Fruit fly (Drosophila melanogaster) whole organism, embryonic: Measurements from ENCODE around the gene CG31207.

ENCODE experiments used
- Adf1 ChIP-seq: fragments of 200-800 bp; sonication (Bioruptor generic); IDR thresholded peaks from 2 replicates; pipeline ENCODE4 v1.3.6; 2022; ENCODE audit warnings: missing biosample characterization, missing genetic modification characterization
- Awh ChIP-seq: fragments of 200-800 bp; sonication (Bioruptor generic); IDR thresholded peaks from 2 replicates; pipeline ENCODE4, ENCODE4 v1.3.6; 2022; ENCODE audit warnings: missing biosample characterization, missing genetic modification characterization
- BEAF-32 ChIP-seq: fragments of 200-800 bp; sonication (Bioruptor generic); optimal IDR thresholded peaks from 3 replicates; lab custom pipeline; 2017; ENCODE audit warnings: missing biosample characterization, missing genetic modification characterization, mild to moderate bottlenecking, moderate library complexity, missing genetic modification reagents
- Blimp-1 ChIP-seq: fragments of 200-800 bp; sonication (Bioruptor generic); optimal IDR thresholded peaks from 3 replicates; lab custom pipeline; 2018; ENCODE audit warnings: missing biosample characterization, missing genetic modification characterization, mild to moderate bottlenecking, moderate library complexity, missing genetic modification reagents
- CG10431 ChIP-seq: fragments of 200-800 bp; sonication (Bioruptor generic); optimal IDR thresholded peaks from 3 replicates; lab custom pipeline; 2018; ENCODE audit warnings: missing biosample characterization, mild to moderate bottlenecking, missing genetic modification characterization
- CG10462 ChIP-seq: fragments of 200-800 bp; sonication (Bioruptor generic); optimal IDR thresholded peaks from 2 replicates; lab custom pipeline; 2016; ENCODE audit warnings: missing biosample characterization, missing genetic modification characterization
- CG11398 ChIP-seq: fragments of 200-800 bp; sonication (Bioruptor generic); optimal IDR thresholded peaks from 2 replicates; lab custom pipeline; 2016; ENCODE audit warnings: missing biosample characterization, missing genetic modification characterization
- CG12236 ChIP-seq: fragments of 200-800 bp; sonication (Bioruptor generic); optimal IDR thresholded peaks from 2 replicates; lab custom pipeline; 2016; ENCODE audit warnings: missing biosample characterization, missing genetic modification characterization
- CG17612 ChIP-seq: fragments of 200-800 bp; sonication (Bioruptor generic); IDR thresholded peaks from 2 replicates; pipeline ENCODE4 v1.3.6; 2022; ENCODE audit warnings: missing biosample characterization, missing genetic modification characterization
- CG2120 ChIP-seq: fragments of 200-800 bp; sonication (Bioruptor generic); optimal IDR thresholded peaks from 3 replicates; lab custom pipeline; 2016; ENCODE audit warnings: missing biosample characterization, missing genetic modification characterization
- CG2875 ChIP-seq: fragments of 200-800 bp; sonication (Bioruptor generic); optimal IDR thresholded peaks from 2 replicates; lab custom pipeline; 2017; ENCODE audit warnings: missing biosample characterization, mild to moderate bottlenecking, missing genetic modification characterization, missing genetic modification reagents
- CG30431 ChIP-seq: fragments of 200-800 bp; sonication (Bioruptor generic); optimal IDR thresholded peaks from 2 replicates; lab custom pipeline; 2017; ENCODE audit warnings: missing biosample characterization, missing genetic modification characterization
- CG32767 ChIP-seq: fragments of 200-800 bp; sonication (Bioruptor generic); IDR thresholded peaks from 2 replicates; pipeline ENCODE4 v1.3.6; 2022; ENCODE audit warnings: missing biosample characterization, missing genetic modification characterization
- CG33213 ChIP-seq: fragments of 200-800 bp; sonication (Bioruptor generic); optimal IDR thresholded peaks from 3 replicates; lab custom pipeline; 2016; ENCODE audit warnings: missing biosample characterization, missing genetic modification characterization
- CG3407 ChIP-seq: fragments of 200-800 bp; sonication (Bioruptor generic); optimal IDR thresholded peaks from 2 replicates; lab custom pipeline; 2018; ENCODE audit warnings: missing biosample characterization, mild to moderate bottlenecking, missing genetic modification characterization
- CG42726 ChIP-seq: fragments of 200-800 bp; sonication (Bioruptor generic); IDR thresholded peaks from 2 replicates; pipeline ENCODE4 v1.3.6; 2022; ENCODE audit warnings: missing biosample characterization, missing genetic modification characterization; ENCODE audit not compliant: partially characterized antibody
- CG43689 ChIP-seq: fragments of 200-800 bp; sonication (Bioruptor generic); IDR thresholded peaks from 2 replicates; pipeline ENCODE4 v1.3.6; 2022; ENCODE audit warnings: missing biosample characterization, missing genetic modification characterization
- CG4854 ChIP-seq: fragments of 200-800 bp; sonication (Bioruptor generic); optimal IDR thresholded peaks from 2 replicates; lab custom pipeline; 2016; ENCODE audit warnings: missing biosample characterization, missing genetic modification characterization, inconsistent platforms
- CG6654 ChIP-seq: fragments of 200-800 bp; sonication (Bioruptor generic); optimal IDR thresholded peaks from 2 replicates; lab custom pipeline; 2017; ENCODE audit warnings: missing biosample characterization, mild to moderate bottlenecking, missing genetic modification characterization
- CG6683 ChIP-seq: fragments of 200-800 bp; sonication (Bioruptor generic); optimal IDR thresholded peaks from 2 replicates; lab custom pipeline; 2017; ENCODE audit warnings: missing biosample characterization, mild to moderate bottlenecking, missing genetic modification characterization, missing genetic modification reagents
- CG6765 ChIP-seq: fragments of 200-800 bp; sonication (Bioruptor generic); optimal IDR thresholded peaks from 3 replicates; lab custom pipeline; 2017; ENCODE audit warnings: missing biosample characterization, mild to moderate bottlenecking, missing genetic modification characterization
- CG8478 ChIP-seq: fragments of >200 bp; optimal IDR thresholded peaks from 2 replicates; lab custom pipeline; 2018
- CG8765 ChIP-seq: fragments of 200-800 bp; sonication (Bioruptor generic); IDR thresholded peaks from 2 replicates; pipeline ENCODE4 v1.3.6; 2022; ENCODE audit warnings: missing biosample characterization, missing genetic modification characterization
- CG9797 ChIP-seq: fragments of 200-800 bp; sonication (Bioruptor generic); optimal IDR thresholded peaks from 3 replicates; lab custom pipeline; 2018; ENCODE audit warnings: missing biosample characterization, mild to moderate bottlenecking, missing genetic modification characterization
- Doc3 ChIP-seq: fragments of 200-800 bp; sonication (Bioruptor generic); IDR thresholded peaks from 3 replicates; pipeline ENCODE4 v1.3.6; 2022; ENCODE audit warnings: missing biosample characterization, missing genetic modification characterization; ENCODE audit not compliant: partially characterized antibody
- H2.0 ChIP-seq: fragments of 200-800 bp; sonication (Bioruptor generic); IDR thresholded peaks from 2 replicates; pipeline ENCODE4 v1.3.6; 2022; ENCODE audit warnings: missing biosample characterization, missing genetic modification characterization
- MBD-R2 ChIP-seq: fragments of 200-800 bp; sonication (Bioruptor generic); IDR thresholded peaks from 2 replicates; pipeline ENCODE4 v1.3.6; 2022; ENCODE audit warnings: missing biosample characterization, missing genetic modification characterization
- Mad ChIP-seq: fragments of 200-800 bp; sonication (Bioruptor generic); optimal IDR thresholded peaks from 2 replicates; lab custom pipeline; 2016; ENCODE audit warnings: missing biosample characterization, missing genetic modification characterization
- Spps ChIP-seq: fragments of 200-800 bp; sonication (Bioruptor generic); optimal IDR thresholded peaks from 2 replicates; lab custom pipeline; 2018; ENCODE audit warnings: missing biosample characterization, mild to moderate bottlenecking, missing genetic modification characterization
- Taf1 ChIP-seq: fragments of 200-800 bp; sonication (Bioruptor generic); IDR thresholded peaks from 2 replicates; pipeline ENCODE4 v1.3.6; 2022; ENCODE audit warnings: missing biosample characterization, missing genetic modification characterization
- Xrp1 ChIP-seq: fragments of 200-800 bp; sonication (Bioruptor generic); IDR thresholded peaks from 2 replicates; pipeline ENCODE4 v1.3.6; 2022; ENCODE audit warnings: missing biosample characterization, missing genetic modification characterization
- abd-A ChIP-seq: fragments of 200-800 bp; sonication (Bioruptor generic); optimal IDR thresholded peaks from 3 replicates; lab custom pipeline; 2019; ENCODE audit warnings: missing biosample characterization, mild to moderate bottlenecking, missing genetic modification characterization, moderate library complexity
- bowl ChIP-seq: fragments of 200-800 bp; sonication (Bioruptor generic); IDR thresholded peaks from 2 replicates; pipeline ENCODE4 v1.3.6; 2022; ENCODE audit warnings: missing biosample characterization, missing genetic modification characterization
- cas ChIP-seq: fragments of 200-800 bp; sonication (Bioruptor generic); IDR thresholded peaks from 2 replicates; pipeline ENCODE4 v1.3.6; 2022; ENCODE audit warnings: missing biosample characterization, missing genetic modification characterization
- cg ChIP-seq: fragments of 200-800 bp; sonication (Bioruptor generic); optimal IDR thresholded peaks from 3 replicates; lab custom pipeline; 2019; ENCODE audit warnings: missing biosample characterization, mild to moderate bottlenecking, missing genetic modification characterization, moderate library complexity
- chn ChIP-seq: fragments of 200-800 bp; sonication (Bioruptor generic); optimal IDR thresholded peaks from 2 replicates; lab custom pipeline; 2016; ENCODE audit warnings: missing biosample characterization, missing genetic modification characterization
- ci ChIP-seq: fragments of 200-800 bp; sonication (Bioruptor generic); IDR thresholded peaks from 3 replicates; pipeline ENCODE4 v1.3.6; 2022; ENCODE audit warnings: missing biosample characterization, missing genetic modification characterization
- fd64A ChIP-seq: fragments of 200-800 bp; sonication (Bioruptor generic); optimal IDR thresholded peaks from 3 replicates; lab custom pipeline; 2018; ENCODE audit warnings: missing biosample characterization, mild to moderate bottlenecking, missing genetic modification characterization
- fru ChIP-seq: fragments of >200 bp; optimal IDR thresholded peaks from 2 replicates; lab custom pipeline; 2017
- grn ChIP-seq: fragments of 200-800 bp; sonication (Bioruptor generic); optimal IDR thresholded peaks from 3 replicates; lab custom pipeline; 2017; ENCODE audit warnings: missing biosample characterization, missing genetic modification characterization
- ham ChIP-seq: fragments of 200-800 bp; sonication (Bioruptor generic); IDR thresholded peaks from 2 replicates; pipeline ENCODE4 v1.3.6; 2022; ENCODE audit warnings: missing biosample characterization, missing genetic modification characterization
- lilli ChIP-seq: fragments of 200-800 bp; sonication (Bioruptor generic); optimal IDR thresholded peaks from 3 replicates; lab custom pipeline; 2016; ENCODE audit warnings: missing biosample characterization, missing genetic modification characterization
- luna ChIP-seq: fragments of 200-800 bp; sonication (Bioruptor generic); optimal IDR thresholded peaks from 2 replicates; lab custom pipeline; 2016; ENCODE audit warnings: missing biosample characterization, missing genetic modification characterization
- maf-S ChIP-seq: fragments of 200-800 bp; sonication (Bioruptor generic); optimal IDR thresholded peaks from 2 replicates; lab custom pipeline; 2016; ENCODE audit warnings: missing biosample characterization, missing genetic modification characterization
- otp ChIP-seq: fragments of 200-800 bp; sonication (Bioruptor generic); IDR thresholded peaks from 3 replicates; pipeline ENCODE4, ENCODE4 v1.3.6; 2022; ENCODE audit warnings: missing biosample characterization, missing genetic modification characterization
- pho ChIP-seq: fragments of 200-800 bp; sonication (Bioruptor generic); optimal IDR thresholded peaks from 2 replicates; lab custom pipeline; 2016; ENCODE audit warnings: missing biosample characterization, missing genetic modification characterization
- pita ChIP-seq: fragments of 200-800 bp; sonication (Bioruptor generic); optimal IDR thresholded peaks from 2 replicates; lab custom pipeline; 2017; ENCODE audit warnings: missing biosample characterization, mild to moderate bottlenecking, missing genetic modification characterization
- sug ChIP-seq: fragments of 200-800 bp; optimal IDR thresholded peaks from 2 replicates; lab custom pipeline; 2019; ENCODE audit warnings: missing biosample characterization, mild to moderate bottlenecking, missing genetic modification characterization, moderate library complexity
- toy ChIP-seq: fragments of 200-800 bp; sonication (Bioruptor generic); IDR thresholded peaks from 2 replicates; pipeline ENCODE4 v1.3.6; 2022; ENCODE audit warnings: missing biosample characterization, missing genetic modification characterization
- vfl ChIP-seq: fragments of 200-800 bp; sonication (Bioruptor generic); optimal IDR thresholded peaks from 2 replicates; lab custom pipeline; 2016; ENCODE audit warnings: missing biosample characterization, missing genetic modification characterization
- wor ChIP-seq: fragments of 200-800 bp; sonication (Bioruptor generic); IDR thresholded peaks from 2 replicates; pipeline ENCODE4 v1.3.6; 2022; ENCODE audit warnings: missing biosample characterization, missing genetic modification characterization

The CG31207 gene

dm6 chr3R:21064000-21064924 lies 17.4 kb upstream of the CG31207 start, which contains the start of gene Cortactin (continued):
- no peak for TF ChIP-seq lilli (GFP tag; lab: Kevin White, UChicago)
- TF ChIP-seq CG17612 (GFP tag; lab: Robert Waterston, UW), result no peak
- 0 out of 3 replicates have a peak, but pooled peaks have one; percentile 41 for TF ChIP-seq otp
- no peak for TF ChIP-seq CG3407 (GFP tag; lab: Kevin White, UChicago)
- TF ChIP-seq Xrp1 (GFP tag; lab: Robert Waterston, UW), result no peak
- TF ChIP-seq bowl (GFP tag; lab: Robert Waterston, UW), result no peak
- TF ChIP-seq chn (GFP tag; lab: Kevin White, UChicago), result no peak
- TF ChIP-seq cas (GFP tag; lab: Robert Waterston, UW), result no peak
- no peak for TF ChIP-seq cg (GFP tag; lab: Kevin White, UChicago)
- peak; percentile 95 for TF ChIP-seq CG42726 (GFP tag; lab: Robert Waterston, UW)
- TF ChIP-seq Doc3 (GFP tag; lab: Robert Waterston, UW), result peak; percentile 93
- TF ChIP-seq abd-A, result peak; percentile 10
- TF ChIP-seq toy (GFP tag; lab: Robert Waterston, UW), result no peak
- no peak for TF ChIP-seq CG43689 (GFP tag; lab: Robert Waterston, UW)
- TF ChIP-seq sug, result peak; percentile 32
- TF ChIP-seq luna, result no peak
- no peak for TF ChIP-seq vfl
- peak; percentile 13 for TF ChIP-seq CG2120
- no peak for TF ChIP-seq wor (GFP tag; lab: Robert Waterston, UW)
- TF ChIP-seq fru (lab: Kevin White, UChicago), result no peak
- no peak for TF ChIP-seq Mad (GFP tag; lab: Kevin White, UChicago)
- no peak for TF ChIP-seq Adf1
- TF ChIP-seq fd64A (GFP tag; lab: Kevin White, UChicago), result no peak
- no peak for TF ChIP-seq pho (GFP tag; lab: Kevin White, UChicago)
- TF ChIP-seq grn, result peak; percentile 95
- no peak for TF ChIP-seq CG6654 (GFP tag; lab: Kevin White, UChicago)
- no peak for TF ChIP-seq CG6683 (GFP tag; lab: Kevin White, UChicago)
- TF ChIP-seq CG8478 (lab: Kevin White, UChicago), result no peak
- TF ChIP-seq CG30431 (GFP tag; lab: Kevin White, UChicago), result no peak
- TF ChIP-seq Blimp-1 (GFP tag; lab: Kevin White, UChicago), result no peak
- no peak for TF ChIP-seq CG9797 (GFP tag; lab: Kevin White, UChicago)
- peak; percentile 76 for TF ChIP-seq MBD-R2 (GFP tag; lab: Robert Waterston, UW)
- no peak for TF ChIP-seq pita (GFP tag; lab: Kevin White, UChicago)
- no peak for TF ChIP-seq CG10462 (GFP tag; lab: Kevin White, UChicago)
- TF ChIP-seq CG32767, result no peak
- TF ChIP-seq maf-S (GFP tag; lab: Kevin White, UChicago), result no peak
- no peak for TF ChIP-seq CG11398 (GFP tag; lab: Kevin White, UChicago)
- TF ChIP-seq BEAF-32 (GFP tag; lab: Kevin White, UChicago), result peak; percentile 90
- TF ChIP-seq Taf1, result no peak
- TF ChIP-seq Spps (tag; lab: Kevin White, UChicago), result no peak
- no peak for TF ChIP-seq ham (GFP tag; lab: Robert Waterston, UW)
- TF ChIP-seq CG4854, result no peak
- no peak for TF ChIP-seq CG6765 (GFP tag; lab: Kevin White, UChicago)
- TF ChIP-seq CG10431, result no peak
- no peak for TF ChIP-seq H2.0 (GFP tag; lab: Robert Waterston, UW)
- TF ChIP-seq Awh (GFP tag; lab: Robert Waterston, UW), result no peak
- no peak for TF ChIP-seq CG2875 (GFP tag; lab: Kevin White, UChicago)
- no peak for TF ChIP-seq CG12236 (GFP tag; lab: Kevin White, UChicago)
- TF ChIP-seq CG8765 (GFP tag; lab: Robert Waterston, UW), result no peak
- peak; percentile 32 for TF ChIP-seq CG33213 (GFP tag; lab: Kevin White, UChicago)
- TF ChIP-seq ci, result no peak; the same call in 2 of the 3 replicates
